Fruit fly (Drosophila melanogaster): ENCODE results near the gene ValRS-m.

DNA sequence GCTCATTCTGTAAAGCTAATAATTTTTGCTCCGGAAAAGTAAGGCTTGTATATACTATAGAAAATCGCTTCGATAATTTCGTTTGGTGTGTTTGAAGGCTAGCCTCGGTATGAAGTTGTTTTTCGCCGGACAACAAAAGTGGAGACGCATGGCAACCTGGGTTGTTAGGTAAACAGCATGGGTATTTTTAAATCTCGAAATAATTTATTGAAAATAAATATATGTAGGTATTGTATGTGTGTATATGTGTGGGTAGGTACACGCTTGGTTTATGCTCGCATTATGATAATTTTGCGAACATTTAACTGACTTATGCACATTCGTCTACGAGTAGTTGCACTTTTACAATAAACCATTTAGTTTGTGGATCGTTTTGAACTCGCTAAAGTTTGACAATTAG, 25.6 kb upstream of the ValRS-m start, which contains the start of gene CG5280:
- TF ChIP-seq Myc (optimal IDR thresholded peaks at IDR 0.05) (no peak), Sin3A (optimal IDR thresholded peaks at IDR 0.05) (no peak), ttk (optimal IDR thresholded peaks at IDR 0.05) (no peak), psq (optimal IDR thresholded peaks at IDR 0.05) (no peak), h (optimal IDR thresholded peaks at IDR 0.05) (no peak), insv (optimal IDR thresholded peaks at IDR 0.05) (no peak)

All from Kc167 (cell line).